Worm (Caenorhabditis elegans) whole organism, L4/young adult: Measurements from ENCODE around the gene cest-2.3.

Experiments used
- W03F9.2 ChIP-seq: fragments of 150-350 bp; optimal IDR thresholded peaks from 2 replicates; lab custom pipeline; 2014; ENCODE audit warnings: missing biosample characterization, missing genetic modification characterization
- him-1 ChIP-seq: sonication (generic microtip); optimal IDR thresholded peaks from 2 replicates; lab custom pipeline; 2016; ENCODE audit warnings: missing genotype, missing genetic modification reagents, missing genetic modification characterization, missing compliant biosample characterization

DNA sequence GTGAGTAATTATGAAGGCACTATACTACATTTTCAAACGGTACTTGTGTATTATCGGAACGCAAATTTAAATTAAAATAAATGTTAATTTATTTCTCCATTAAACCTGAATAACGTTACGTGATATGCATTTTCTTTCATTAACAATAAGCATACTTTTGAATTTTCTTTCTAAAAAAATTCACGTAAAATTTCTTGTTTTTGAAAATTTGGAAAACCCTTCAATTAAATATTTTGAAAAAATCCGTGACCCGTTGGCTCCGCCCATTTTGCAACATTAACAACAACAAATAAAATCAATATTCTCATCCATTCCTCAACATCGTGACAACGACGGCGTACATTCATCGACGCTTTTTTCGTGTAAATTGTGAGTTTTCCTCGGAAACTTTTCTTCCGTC, 36.6 kb downstream of the cest-2.3 start, which contains the start of gene acs-10:
- no peak for TF ChIP-seq him-1 (tag; lab: Kevin White, UChicago)
- no peak for TF ChIP-seq W03F9.2
